Worm (Caenorhabditis elegans) whole organism, L4 larva: ENCODE data around the gene thn-1.

Experiments used
- F10B5.3 ChIP-seq: sonication (generic microtip); optimal IDR thresholded peaks from 2 replicates; lab custom pipeline; 2016; ENCODE audit warnings: mild to moderate bottlenecking, missing genetic modification characterization, missing compliant biosample characterization
- F49E8.2 ChIP-seq: sonication (generic microtip); optimal IDR thresholded peaks from 2 replicates; lab custom pipeline; 2016; ENCODE audit warnings: missing compliant biosample characterization, mild to moderate bottlenecking, missing genetic modification characterization, borderline replicate concordance
- R02D3.7 ChIP-seq: fragments of 150-350 bp; sonication (generic microtip); optimal IDR thresholded peaks from 3 replicates; lab custom pipeline; 2014; ENCODE audit warnings: missing biosample characterization, missing genetic modification characterization
- T20F7.1 ChIP-seq: fragments of 200-800 bp; sonication (Bioruptor generic); optimal IDR thresholded peaks from 2 replicates; lab custom pipeline; 2018; ENCODE audit warnings: mild to moderate bottlenecking, missing genetic modification characterization, missing compliant biosample characterization
- T26A8.4 ChIP-seq: fragments of 200-800 bp; sonication (Bioruptor generic); IDR thresholded peaks from 2 replicates; pipeline ENCODE4 v1.3.6; 2022; ENCODE audit warnings: missing genetic modification characterization, missing compliant biosample characterization
- Y105C5A.15 ChIP-seq: fragments of 200-800 bp; sonication (Bioruptor generic); IDR thresholded peaks from 2 replicates; pipeline ENCODE4 v1.3.6; 2022; ENCODE audit warnings: missing genetic modification characterization, missing compliant biosample characterization
- Y48G9A.11 ChIP-seq: fragments of 200-800 bp; sonication (Bioruptor generic); IDR thresholded peaks from 2 replicates; pipeline ENCODE4 v1.3.6; 2022; ENCODE audit warnings: missing genetic modification reagents, missing genetic modification characterization, missing compliant biosample characterization
- Y5F2A.4 ChIP-seq: fragments of 200-800 bp; sonication (Bioruptor generic); optimal IDR thresholded peaks from 2 replicates; lab custom pipeline; 2018; ENCODE audit warnings: mild to moderate bottlenecking, missing genetic modification characterization, missing compliant biosample characterization
- aly-2 ChIP-seq: sonication (generic microtip); optimal IDR thresholded peaks from 2 replicates; lab custom pipeline; 2018; ENCODE audit warnings: missing biosample characterization, missing genetic modification characterization
- ama-1 ChIP-seq: fragments of 150-350 bp; optimal IDR thresholded peaks from 2 replicates; lab custom pipeline; 2014; ENCODE audit warnings: inconsistent platforms, mixed read lengths
- arid-1 ChIP-seq: fragments of 200-800 bp; sonication (Bioruptor generic); conservative IDR thresholded peaks from 2 replicates; pipeline ENCODE4 v1.3.6; 2022; ENCODE audit warnings: missing genetic modification reagents, missing genetic modification characterization, missing compliant biosample characterization
- attf-4 ChIP-seq: sonication (generic microtip); optimal IDR thresholded peaks from 3 replicates; lab custom pipeline; 2017; ENCODE audit warnings: missing biosample characterization, missing genetic modification characterization
- ceh-20 ChIP-seq: fragments of 200-800 bp; sonication (Bioruptor generic); IDR thresholded peaks from 2 replicates; pipeline ENCODE4 v1.3.6; 2022; ENCODE audit warnings: missing genetic modification reagents, missing genetic modification characterization, missing compliant biosample characterization
- ceh-28 ChIP-seq: fragments of 150-350 bp; optimal IDR thresholded peaks from 2 replicates; lab custom pipeline; 2014; ENCODE audit warnings: missing biosample characterization, missing genetic modification reagents, missing genetic modification characterization
- ces-1 ChIP-seq: fragments of 150-350 bp; sonication (generic microtip); optimal IDR thresholded peaks from 4 replicates; lab custom pipeline; 2014; ENCODE audit warnings: missing biosample characterization, missing genetic modification reagents, missing genetic modification characterization
- daf-12 ChIP-seq: fragments of 150-350 bp; optimal IDR thresholded peaks from 2 replicates; lab custom pipeline; 2014; ENCODE audit warnings: missing biosample characterization, missing genetic modification reagents, missing genetic modification characterization
- daf-8 ChIP-seq: fragments of 200-800 bp; sonication (Bioruptor generic); IDR thresholded peaks from 2 replicates; pipeline ENCODE4 v1.3.6; 2022; ENCODE audit warnings: missing genetic modification characterization, missing compliant biosample characterization
- dpl-1 ChIP-seq: fragments of 150-350 bp; optimal IDR thresholded peaks from 2 replicates; lab custom pipeline; 2014; ENCODE audit warnings: missing biosample characterization, missing genetic modification reagents, missing genetic modification characterization
- duxl-1 ChIP-seq: sonication (generic microtip); optimal IDR thresholded peaks from 2 replicates; lab custom pipeline; 2016; ENCODE audit warnings: mild to moderate bottlenecking, missing genetic modification characterization, moderate library complexity, missing compliant biosample characterization; ENCODE audit not compliant: poor library complexity
- dve-1 ChIP-seq: sonication (generic microtip); optimal IDR thresholded peaks from 2 replicates; lab custom pipeline; 2017; ENCODE audit warnings: antibody characterized with exemption, mild to moderate bottlenecking, missing genetic modification characterization, missing compliant biosample characterization; ENCODE audit not compliant: insufficient read depth
- egl-27 ChIP-seq: sonication (generic microtip); optimal IDR thresholded peaks from 3 replicates; lab custom pipeline; 2017; ENCODE audit warnings: missing biosample characterization, missing genetic modification reagents, missing genetic modification characterization
- fos-1 ChIP-seq: fragments of 150-350 bp; optimal IDR thresholded peaks from 2 replicates; lab custom pipeline; 2014; ENCODE audit warnings: missing biosample characterization, missing genetic modification characterization
- hif-1 ChIP-seq, 2 experiments: sonication (generic microtip); optimal IDR thresholded peaks; 2 replicates each; lab custom pipeline; 2016 to 2017; ENCODE audit warnings: missing compliant biosample characterization in 2 of 2, missing genetic modification characterization in 2 of 2, missing genetic modification reagents in 2 of 2, missing genotype in 2 of 2, mild to moderate bottlenecking in 1 of 2
- hlh-30 ChIP-seq: sonication (generic microtip); optimal IDR thresholded peaks from 2 replicates; lab custom pipeline; 2017; ENCODE audit warnings: antibody characterized with exemption, mild to moderate bottlenecking, missing genetic modification characterization, missing compliant biosample characterization; ENCODE audit not compliant: insufficient read depth
- lin-1 ChIP-seq: fragments of 200-800 bp; sonication (Bioruptor generic); IDR thresholded peaks from 2 replicates; pipeline ENCODE4 v1.3.6; 2022; ENCODE audit warnings: missing genetic modification reagents, missing genetic modification characterization, missing compliant biosample characterization
- lin-29 ChIP-seq: fragments of 200-800 bp; sonication (Bioruptor generic); IDR thresholded peaks from 2 replicates; pipeline ENCODE4 v1.3.6; 2022; ENCODE audit warnings: missing genetic modification reagents, missing genetic modification characterization, missing compliant biosample characterization
- lin-38 ChIP-seq: fragments of 200-800 bp; sonication (Bioruptor generic); IDR thresholded peaks from 2 replicates; pipeline ENCODE4 v1.3.6; 2022; ENCODE audit warnings: missing genetic modification reagents, missing genetic modification characterization, missing compliant biosample characterization
- lir-3 ChIP-seq: sonication (generic microtip); optimal IDR thresholded peaks from 2 replicates; lab custom pipeline; 2016; ENCODE audit warnings: mild to moderate bottlenecking, missing genetic modification characterization, missing compliant biosample characterization
- lsy-2 ChIP-seq, 2 experiments: fragments of 150-350 bp in 1 of 2; sonication (generic microtip) in 1 of 2; optimal IDR thresholded peaks; 2 replicates each; lab custom pipeline; 2014 to 2017; ENCODE audit warnings: missing biosample characterization in 2 of 2, missing genetic modification characterization in 2 of 2
- mdt-29 ChIP-seq: fragments of 200-800 bp; sonication (Bioruptor generic); IDR thresholded peaks from 2 replicates; pipeline ENCODE4 v1.3.6; 2022; ENCODE audit warnings: missing genetic modification reagents, missing genetic modification characterization, missing compliant biosample characterization
- mep-1 ChIP-seq: fragments of 150-350 bp; sonication (generic microtip); optimal IDR thresholded peaks from 3 replicates; lab custom pipeline; 2014; ENCODE audit warnings: missing biosample characterization, missing genetic modification characterization
- mxl-2 ChIP-seq: fragments of 200-800 bp; sonication (Bioruptor generic); conservative IDR thresholded peaks from 2 replicates; pipeline ENCODE4 v1.3.6; 2022; ENCODE audit warnings: missing genetic modification reagents, missing genetic modification characterization, missing compliant biosample characterization
- nhr-111 ChIP-seq: fragments of 200-800 bp; sonication (Bioruptor generic); optimal IDR thresholded peaks from 2 replicates; lab custom pipeline; 2018; ENCODE audit warnings: mild to moderate bottlenecking, missing genetic modification characterization, missing compliant biosample characterization
- nhr-25 ChIP-seq: sonication (generic microtip); optimal IDR thresholded peaks from 2 replicates; lab custom pipeline; 2017; ENCODE audit warnings: missing genetic modification characterization, mild to moderate bottlenecking, missing compliant biosample characterization, antibody characterized with exemption, moderate library complexity, borderline replicate concordance; ENCODE audit not compliant: insufficient read depth
- nhr-6 ChIP-seq: fragments of 150-350 bp; optimal IDR thresholded peaks from 2 replicates; lab custom pipeline; 2014; ENCODE audit warnings: missing biosample characterization, missing genetic modification characterization
- nhr-77 ChIP-seq: fragments of 150-350 bp; optimal IDR thresholded peaks from 2 replicates; lab custom pipeline; 2014; ENCODE audit warnings: missing biosample characterization, missing genetic modification characterization
- php-3 ChIP-seq: fragments of 200-800 bp; sonication (Bioruptor generic); IDR thresholded peaks from 2 replicates; pipeline ENCODE4 v1.3.6; 2022; ENCODE audit warnings: missing genetic modification reagents, missing genetic modification characterization, missing compliant biosample characterization
- set-16 ChIP-seq: fragments of 200-800 bp; sonication (Bioruptor generic); IDR thresholded peaks from 2 replicates; pipeline ENCODE4 v1.3.6; 2022; ENCODE audit warnings: missing genetic modification reagents, missing genetic modification characterization, missing compliant biosample characterization
- snpc-1.2 ChIP-seq: fragments of 200-800 bp; sonication (Bioruptor generic); IDR thresholded peaks from 2 replicates; pipeline ENCODE4 v1.3.6; 2022; ENCODE audit warnings: missing genetic modification reagents, missing genetic modification characterization, missing compliant biosample characterization
- tag-97 ChIP-seq: fragments of 200-800 bp; sonication (Bioruptor generic); IDR thresholded peaks from 2 replicates; pipeline ENCODE4 v1.3.6; 2022; ENCODE audit warnings: missing genetic modification characterization, missing compliant biosample characterization
- unc-130 ChIP-seq: sonication (generic microtip); optimal IDR thresholded peaks from 2 replicates; lab custom pipeline; 2016; ENCODE audit warnings: missing genetic modification reagents, missing genetic modification characterization, missing compliant biosample characterization
- unc-39 ChIP-seq: sonication (generic microtip); optimal IDR thresholded peaks from 2 replicates; lab custom pipeline; 2017; ENCODE audit warnings: missing biosample characterization, missing genetic modification characterization
- unc-62 ChIP-seq, 3 experiments: fragments of 150-350 bp in 1 of 3; sonication (generic microtip); optimal IDR thresholded peaks in 2 of 3; peaks in 1 of 3; 1 replicate in 1 of 3; 2 replicates in 2 of 3; lab custom pipeline; 2014 to 2017; ENCODE audit warnings: missing biosample characterization in 3 of 3, missing genetic modification characterization in 3 of 3, missing genetic modification reagents in 3 of 3, missing genotype in 1 of 3
- zfp-2 ChIP-seq: sonication (generic microtip); optimal IDR thresholded peaks from 2 replicates; lab custom pipeline; 2016; ENCODE audit warnings: mild to moderate bottlenecking, missing genetic modification characterization, missing compliant biosample characterization
- ztf-11 ChIP-seq: fragments of 150-350 bp; optimal IDR thresholded peaks from 2 replicates; lab custom pipeline; 2014; ENCODE audit warnings: missing biosample characterization, missing genetic modification characterization
- ztf-7 ChIP-seq: fragments of 150-350 bp; optimal IDR thresholded peaks from 2 replicates; lab custom pipeline; 2014; ENCODE audit warnings: missing biosample characterization, missing genetic modification characterization

The thn-1 gene

ce11 chrIV:12416629-12417404 lies 36.9 kb downstream of the thn-1 start (continued):
- peak; percentile 28; the same call in 1 of the 2 replicates for TF ChIP-seq Y48G9A.11 (GFP tag; lab: Robert Waterston, UW)
- TF ChIP-seq Y105C5A.15 (GFP tag; lab: Robert Waterston, UW): no peak
- TF ChIP-seq dpl-1: no peak
- TF ChIP-seq mdt-29 (GFP tag; lab: Robert Waterston, UW): no peak
- no peak for TF ChIP-seq ceh-28
- TF ChIP-seq unc-130: no peak
- no peak for TF ChIP-seq ztf-7 (tag; lab: Kevin White, UChicago)
- TF ChIP-seq unc-62 (GFP tag; optimal IDR thresholded peaks at IDR 0.05 in 1 of 2; lab: Kevin White, UChicago): peak in 1 of 2 experiments; percentile 91
- no peak for TF ChIP-seq unc-62 (tag; optimal IDR thresholded peaks at IDR 0.05; lab: Kevin White, UChicago)
- TF ChIP-seq dve-1: peak; percentile 13
- TF ChIP-seq attf-4 (tag; lab: Kevin White, UChicago): no peak
- TF ChIP-seq unc-39 (tag; lab: Kevin White, UChicago): no peak
- TF ChIP-seq nhr-111 (GFP tag; lab: Kevin White, UChicago): no peak
- no peak for TF ChIP-seq daf-12 (tag; lab: Kevin White, UChicago)
- TF ChIP-seq lir-3 (tag; lab: Kevin White, UChicago): peak; percentile 45
- TF ChIP-seq zfp-2 (tag; lab: Kevin White, UChicago): no peak
- TF ChIP-seq R02D3.7: no peak
- TF ChIP-seq T20F7.1 (GFP tag; lab: Kevin White, UChicago): no peak
- TF ChIP-seq lin-1 (GFP tag; lab: Robert Waterston, UW): no peak
- TF ChIP-seq ama-1 (lab: Kevin White, UChicago): no peak
- TF ChIP-seq nhr-25 (tag; lab: Kevin White, UChicago): no peak
- TF ChIP-seq snpc-1.2: peak; percentile 69; the same call in 1 of the 2 replicates
- no peak for TF ChIP-seq nhr-6
- 0 out of 2 replicates have a peak, but pooled peaks have one; percentile 6 for TF ChIP-seq php-3 (GFP tag; lab: Robert Waterston, UW)
- 0 out of 2 replicates have a peak, but pooled peaks have one; percentile 14 for TF ChIP-seq ceh-20
- no peak for TF ChIP-seq lsy-2 (tag; optimal IDR thresholded peaks at IDR 0.05; lab: Kevin White, UChicago)
- TF ChIP-seq fos-1 (tag; lab: Kevin White, UChicago): no peak
- no peak for TF ChIP-seq set-16 (GFP tag; lab: Robert Waterston, UW)
- TF ChIP-seq egl-27 (tag; lab: Kevin White, UChicago): no peak
- no peak for TF ChIP-seq daf-8 (GFP tag; lab: Robert Waterston, UW)
- no peak for TF ChIP-seq hif-1 (tag; optimal IDR thresholded peaks at IDR 0.05; lab: Kevin White, UChicago)
- TF ChIP-seq lin-38 (GFP tag; lab: Robert Waterston, UW): peak; percentile 64; the same call in 1 of the 2 replicates
- 0 out of 2 replicates have a peak, but pooled peaks have one; percentile 5 for TF ChIP-seq arid-1 (GFP tag; lab: Robert Waterston, UW)
- no peak for TF ChIP-seq mxl-2 (GFP tag; lab: Robert Waterston, UW)
- TF ChIP-seq nhr-77 (tag; lab: Kevin White, UChicago): no peak
- no peak for TF ChIP-seq hlh-30 (tag; lab: Kevin White, UChicago)

ce11 chrIV:12417536-12418195 lies 37.8 kb downstream of the thn-1 start, which contains the start of gene F08G5.3:
Gene F08G5.3 (minus strand): TSS chrIV:12417586.
- TF ChIP-seq snpc-1.2 (peak; percentile 91), T20F7.1 (GFP tag; lab: Kevin White, UChicago) (peak; percentile 41), mep-1 (tag; lab: Kevin White, UChicago) (peak; percentile 49), aly-2 (no peak), hlh-30 (tag; lab: Kevin White, UChicago) (peak; percentile 59), tag-97 (GFP tag; lab: Robert Waterston, UW) (no peak), arid-1 (GFP tag; lab: Robert Waterston, UW) (peak; percentile 86), F49E8.2 (tag; lab: Kevin White, UChicago) (peak; percentile 51), duxl-1 (tag; lab: Kevin White, UChicago) (peak; percentile 37), ztf-11 (tag; lab: Kevin White, UChicago) (no peak), ama-1 (lab: Kevin White, UChicago) (no peak), ces-1 (GFP tag; lab: Kevin White, UChicago) (no peak), attf-4 (tag; lab: Kevin White, UChicago) (no peak), F10B5.3 (no peak), unc-39 (tag; lab: Kevin White, UChicago) (no peak), lin-29 (GFP tag; lab: Robert Waterston, UW) (no peak), Y5F2A.4 (GFP tag; lab: Kevin White, UChicago) (peak; percentile 25), T26A8.4 (GFP tag; lab: Robert Waterston, UW) (peak; percentile 67)
